Worm (Caenorhabditis elegans): ENCODE data around the gene bris-1.

bris-1 gene

DNA sequence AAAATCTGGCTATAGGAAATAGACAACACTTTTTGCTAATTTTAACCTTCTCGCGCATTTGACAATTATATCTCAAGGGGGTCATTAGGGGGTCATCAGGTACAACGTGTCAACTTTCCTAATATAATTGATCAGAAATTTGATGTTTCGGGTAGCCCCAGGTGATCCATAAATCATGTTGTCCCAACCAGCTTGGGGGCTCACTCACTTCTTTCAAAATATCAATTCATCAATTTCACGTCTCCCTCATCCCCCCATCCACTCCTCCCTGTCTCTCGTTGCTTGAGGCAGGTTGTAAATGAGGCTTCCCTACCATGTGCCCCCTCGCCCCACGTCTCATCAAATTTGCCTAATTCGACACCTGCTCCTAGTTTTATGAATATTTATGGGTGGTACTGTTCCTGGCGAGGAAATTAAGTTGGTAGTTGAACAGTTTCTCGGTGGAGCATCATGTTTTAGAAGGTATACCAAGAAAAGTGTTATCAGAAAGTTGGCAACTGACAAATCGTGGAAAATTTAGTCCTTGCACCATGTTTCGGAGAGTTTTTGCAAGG lies 38.9 kb upstream of the bris-1 start:
- no peak for TF ChIP-seq elt-1 (tag; optimal IDR thresholded peaks at IDR 0.05; ENCODE audit: borderline replicate concordance, insufficient read depth)
- peak; percentile 76 for TF ChIP-seq unc-62 (GFP tag; optimal IDR thresholded peaks at IDR 0.05)
- TF ChIP-seq M03D4.4 (tag; optimal IDR thresholded peaks at IDR 0.05): no peak
- peak; percentile 35 for TF ChIP-seq ces-1 (GFP tag; optimal IDR thresholded peaks at IDR 0.05)
- TF ChIP-seq mls-2 (tag; optimal IDR thresholded peaks at IDR 0.05): no peak

DNA sequence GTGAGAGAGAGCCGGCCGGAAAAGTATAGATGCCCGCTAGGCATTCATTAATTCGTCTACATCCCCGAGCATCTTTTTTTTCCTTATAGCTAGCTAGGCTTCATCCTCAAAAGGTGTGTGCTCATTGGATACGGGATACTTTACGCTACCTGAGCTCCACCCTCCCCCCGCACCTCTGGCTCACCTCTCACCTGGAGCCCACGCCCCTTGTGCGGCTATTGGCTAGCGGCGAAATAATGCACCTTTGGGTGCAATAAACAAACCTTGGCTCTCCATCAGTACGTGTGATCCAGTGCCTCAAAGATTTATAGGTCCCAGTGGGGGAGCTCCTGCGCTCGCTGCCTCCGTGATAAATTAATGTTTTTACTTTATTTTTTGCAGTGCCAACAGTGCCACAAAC lies 37.1 kb upstream of the bris-1 start:
- TF ChIP-seq lsy-2 (tag; optimal IDR thresholded peaks at IDR 0.05) (peak; percentile 45), pha-4 (tag; optimal IDR thresholded peaks at IDR 0.05) (no peak), unc-120 (tag; optimal IDR thresholded peaks at IDR 0.05; ENCODE audit: poor library complexity, severe bottlenecking) (peak; percentile 17)

DNA sequence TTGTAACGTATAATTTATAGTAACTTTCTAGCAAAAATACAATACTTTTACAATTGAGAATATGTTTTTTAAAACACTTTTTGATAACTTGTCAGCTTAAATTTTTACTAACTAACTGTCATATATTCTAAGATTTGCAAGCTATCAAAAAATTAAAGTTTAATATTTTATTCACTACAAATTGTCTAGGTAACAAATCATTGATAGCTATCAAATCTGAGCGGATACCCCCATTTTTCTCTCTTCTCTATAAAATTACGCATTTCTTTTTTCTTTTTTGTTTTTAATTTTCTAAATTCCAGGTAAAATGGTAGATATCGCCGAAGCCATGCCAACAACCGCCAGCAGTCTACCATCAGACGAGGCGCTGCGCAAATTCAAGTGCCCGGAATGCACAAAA lies 36.4 kb upstream of the bris-1 start, which contains the start of gene zag-1:
TSS of gene zag-1 (plus strand) at position 301 of the 400 bp plus-strand sequence.
- TF ChIP-seq flh-1 (GFP tag; optimal IDR thresholded peaks at IDR 0.05) (no peak), blmp-1 (tag; optimal IDR thresholded peaks at IDR 0.05) (peak; percentile 4)

DNA sequence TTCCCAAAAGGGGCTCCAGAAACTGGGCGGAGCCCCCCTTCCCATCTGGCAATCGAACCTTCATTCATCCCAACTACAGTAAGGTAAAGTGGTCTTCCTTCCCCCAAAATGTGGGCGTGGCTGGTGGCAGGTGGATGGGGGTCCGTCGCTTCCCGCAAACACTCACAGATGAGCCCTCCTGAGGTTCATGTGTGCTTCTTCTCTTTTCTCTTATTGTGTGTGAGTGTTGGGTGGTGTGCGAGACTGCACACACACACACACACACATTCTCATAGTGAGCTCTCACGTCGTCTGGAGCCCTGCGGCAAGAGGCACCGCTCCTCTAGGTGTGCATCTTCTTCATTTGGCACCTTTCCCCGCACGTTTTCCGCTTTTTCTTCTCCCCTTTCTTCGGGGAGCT lies 35.5 kb upstream of the bris-1 start:
- TF ChIP-seq elt-3 (tag; optimal IDR thresholded peaks at IDR 0.05) (no peak), unc-120 (tag; optimal IDR thresholded peaks at IDR 0.05; ENCODE audit: poor library complexity, severe bottlenecking) (peak; percentile 15), unc-62 (GFP tag; optimal IDR thresholded peaks at IDR 0.05) (no peak), sem-2 (GFP tag; optimal IDR thresholded peaks at IDR 0.05) (no peak), flh-1 (GFP tag; optimal IDR thresholded peaks at IDR 0.05) (peak; percentile 17), nhr-12 (tag; optimal IDR thresholded peaks at IDR 0.05) (no peak), mls-2 (tag; optimal IDR thresholded peaks at IDR 0.05) (peak; percentile 50), sptf-1 (tag; optimal IDR thresholded peaks at IDR 0.05) (peak; percentile 41), lin-13 (tag; optimal IDR thresholded peaks at IDR 0.05) (no peak), nhr-28 (tag; optimal IDR thresholded peaks at IDR 0.05) (no peak)

DNA sequence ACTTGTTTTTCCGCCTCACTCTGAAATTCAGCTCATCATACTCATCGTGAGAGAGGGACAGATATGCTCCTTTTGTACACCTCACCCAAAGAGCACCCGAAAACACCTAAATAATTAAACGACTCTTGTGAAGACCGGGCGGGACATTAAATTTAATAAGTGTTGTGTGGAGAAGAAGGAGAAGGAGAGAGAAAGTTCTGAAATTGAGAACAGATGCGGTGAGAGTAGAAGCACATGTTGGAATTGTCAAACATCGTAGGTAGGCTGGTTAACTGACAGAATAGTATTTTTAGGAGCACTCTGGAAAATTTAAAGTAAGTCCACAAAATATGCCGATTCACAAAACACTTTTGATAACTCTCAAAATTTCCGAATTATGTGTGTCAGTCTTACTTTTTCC lies 34.4 kb upstream of the bris-1 start:
- TF ChIP-seq bed-3 (GFP tag; optimal IDR thresholded peaks at IDR 0.05) (no peak), ham-2 (GFP tag; optimal IDR thresholded peaks at IDR 0.05) (no peak), nhr-237 (tag; optimal IDR thresholded peaks at IDR 0.05) (no peak), M03D4.4 (tag; optimal IDR thresholded peaks at IDR 0.05) (no peak)

DNA sequence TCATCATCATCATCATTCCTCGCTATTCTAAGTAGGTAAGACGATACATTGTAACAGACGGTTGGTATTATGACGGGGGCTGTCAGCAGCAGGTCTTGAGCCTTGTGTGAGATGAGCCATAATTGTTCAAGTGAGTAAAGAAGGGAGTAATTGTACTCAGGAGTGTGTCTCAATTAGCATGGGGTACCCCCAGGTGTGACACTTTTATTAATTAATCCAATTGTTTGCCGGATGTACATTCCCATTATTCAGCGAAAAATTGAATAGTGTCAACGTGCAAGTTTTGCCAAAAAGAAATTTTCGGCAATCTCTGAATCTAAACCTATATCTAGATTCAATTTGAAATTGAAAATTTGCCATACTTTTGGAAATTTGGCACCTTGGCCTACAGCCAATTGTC lies 29.9 kb upstream of the bris-1 start:
- peak; percentile 24 for TF ChIP-seq nhr-2 (tag; optimal IDR thresholded peaks at IDR 0.05)
- peak; percentile 52 for TF ChIP-seq ceh-43 (GFP tag; optimal IDR thresholded peaks at IDR 0.05)
- peak; percentile 79 for TF ChIP-seq ces-1 (GFP tag; optimal IDR thresholded peaks at IDR 0.05)
- TF ChIP-seq nhr-76 (tag; optimal IDR thresholded peaks at IDR 0.05): no peak
- peak; percentile 65 for TF ChIP-seq lin-32 (GFP tag; optimal IDR thresholded peaks at IDR 0.05)

DNA sequence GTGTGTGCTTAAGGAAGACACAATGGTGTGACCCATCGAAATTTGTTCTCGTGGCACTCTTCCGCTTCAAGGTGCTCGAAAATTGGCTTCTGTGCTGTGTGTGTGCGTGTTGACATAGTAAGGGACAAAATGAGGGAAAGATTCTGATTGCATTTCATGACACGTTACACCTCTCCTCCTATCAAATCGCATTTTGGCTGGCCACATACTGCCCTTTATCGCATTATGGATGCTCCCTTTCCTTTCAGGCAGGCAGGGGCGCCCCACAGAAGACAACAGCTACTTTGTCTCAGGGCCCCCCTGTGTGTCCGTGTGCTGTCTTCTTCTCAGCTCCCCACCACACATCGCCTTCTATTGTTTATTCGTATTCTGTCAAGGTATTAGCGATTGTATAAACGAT lies 28.4 kb upstream of the bris-1 start:
- TF ChIP-seq ces-1 (GFP tag; optimal IDR thresholded peaks at IDR 0.05) (peak; percentile 86), ceh-83 (GFP tag; optimal IDR thresholded peaks at IDR 0.05) (no peak)

DNA sequence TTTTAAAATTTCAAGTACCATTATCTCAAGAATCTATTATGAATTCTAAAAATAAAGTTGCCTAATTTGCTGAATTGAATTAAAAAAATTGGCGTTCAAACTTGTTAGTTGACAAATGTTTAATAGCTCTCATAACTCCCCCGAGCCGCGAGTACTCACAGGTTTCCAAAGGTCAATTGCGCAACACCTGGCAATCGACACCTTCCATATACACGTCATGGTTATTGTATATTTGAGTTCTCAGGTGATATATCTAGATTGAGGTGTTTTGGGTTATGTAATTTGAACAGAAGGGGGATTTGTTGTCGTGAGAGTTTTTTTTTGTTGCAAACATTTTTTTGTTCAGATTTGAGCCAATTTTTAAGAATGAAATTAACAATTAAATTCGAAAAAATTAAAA lies 25.5 kb upstream of the bris-1 start:
- TF ChIP-seq snpc-4 (tag; optimal IDR thresholded peaks at IDR 0.05) (no peak), flh-1 (GFP tag; optimal IDR thresholded peaks at IDR 0.05) (no peak), nhr-2 (tag; optimal IDR thresholded peaks at IDR 0.05) (peak; percentile 87), zip-8 (tag; optimal IDR thresholded peaks at IDR 0.05) (peak; percentile 79)

All from whole organism, mixed stage, embryonic.